Worm (Caenorhabditis elegans): ENCODE data around the gene F53H4.4.

The F53H4.4 gene

DNA sequence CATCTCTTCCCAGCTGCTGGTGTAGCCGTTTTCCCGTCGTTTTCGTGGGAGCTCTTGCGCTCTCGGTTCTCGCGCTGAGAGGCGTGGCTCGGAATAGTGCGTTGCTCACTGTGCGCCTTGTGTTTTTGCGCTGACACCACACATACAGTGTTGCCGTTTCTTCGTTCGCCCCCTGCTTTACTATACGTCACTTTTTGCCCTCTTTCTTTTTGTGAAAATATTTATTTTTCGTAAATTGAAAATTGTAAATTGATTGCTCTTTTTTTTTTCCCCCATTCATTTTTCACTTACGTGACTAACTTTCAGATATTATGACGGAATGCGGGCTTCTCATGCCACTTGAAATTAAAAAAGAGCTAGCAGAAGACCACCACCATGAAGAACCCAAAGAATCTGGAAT lies 12.6 kb downstream of the F53H4.4 start, which contains the start of gene gmeb-2:
Gene gmeb-2 (plus strand): TSS at position 301 of the 400 bp plus-strand sequence.
- TF ChIP-seq duxl-1 (tag; optimal IDR thresholded peaks at IDR 0.05; ENCODE audit: poor library complexity) (no peak), set-16 (GFP tag; IDR thresholded peaks at IDR 0.05) (peak; percentile 44; the same call in 1 of the 2 replicates)

DNA sequence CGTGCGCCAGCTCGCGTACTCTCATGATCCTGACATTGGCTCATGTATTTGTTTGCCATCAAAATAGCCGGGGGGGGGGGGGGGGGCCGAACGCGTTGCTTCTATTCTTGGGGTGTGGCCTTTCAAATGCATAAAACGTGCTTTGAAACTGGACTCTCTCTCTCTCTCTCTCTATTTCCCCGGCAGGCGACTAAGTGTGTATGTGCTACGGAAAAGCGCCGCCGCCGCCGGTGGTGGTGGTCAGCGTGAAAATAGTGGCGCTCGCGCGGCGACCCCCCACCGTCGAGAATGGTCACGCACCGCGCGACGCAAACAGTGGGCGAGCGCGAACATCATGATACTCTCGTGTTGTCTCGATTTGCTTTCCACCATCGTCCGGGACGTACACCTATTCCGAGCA lies 14.8 kb downstream of the F53H4.4 start:
- TF ChIP-seq pha-4 (GFP tag; IDR thresholded peaks at IDR 0.05) (peak; percentile 56; the same call in 1 of the 2 replicates), pha-4 (tag; optimal IDR thresholded peaks at IDR 0.05) (no peak), egl-27 (tag; optimal IDR thresholded peaks at IDR 0.05) (no peak), aly-2 (tag; optimal IDR thresholded peaks at IDR 0.05) (no peak), arid-1 (GFP tag; conservative IDR thresholded peaks at IDR 0.05) (no peak), hlh-30 (tag; optimal IDR thresholded peaks at IDR 0.05; ENCODE audit: insufficient read depth) (peak; percentile 14), hlh-11 (tag; optimal IDR thresholded peaks at IDR 0.05) (peak; percentile 21), unc-62 (GFP tag; optimal IDR thresholded peaks at IDR 0.05 in 1 of 2) (no peak), unc-62 (tag; optimal IDR thresholded peaks at IDR 0.05) (no peak), set-16 (GFP tag; IDR thresholded peaks at IDR 0.05) (peak; percentile 89), aha-1 (tag) (peak; percentile 81), ztf-11 (tag; optimal IDR thresholded peaks at IDR 0.05) (no peak)

DNA sequence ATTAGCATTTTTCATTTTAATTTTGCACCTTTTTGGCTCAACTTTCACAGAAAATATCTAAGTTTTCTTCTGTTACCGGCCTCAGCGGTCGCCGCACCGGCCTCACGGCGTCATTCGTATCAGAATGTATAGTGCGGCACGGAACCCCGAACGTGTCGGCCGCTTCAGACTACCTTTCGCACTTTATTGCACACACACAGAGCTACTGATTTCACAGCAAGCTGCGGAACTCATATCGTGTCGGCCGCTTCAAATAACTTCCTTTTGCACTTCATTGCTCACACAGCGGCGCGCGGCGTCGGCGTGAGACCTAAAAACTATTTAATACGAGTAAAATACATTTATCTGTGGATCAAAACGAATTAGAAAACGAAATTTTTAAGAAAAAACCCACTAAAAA lies 18.3 kb downstream of the F53H4.4 start:
- TF ChIP-seq lim-7 (GFP tag; IDR thresholded peaks at IDR 0.05) (no peak), mes-2 (tag; optimal IDR thresholded peaks at IDR 0.05; ENCODE audit: poor library complexity, severe bottlenecking) (no peak), ceh-82 (tag; optimal IDR thresholded peaks at IDR 0.05) (no peak), cey-2 (tag; optimal IDR thresholded peaks at IDR 0.05; ENCODE audit: borderline replicate concordance, insufficient read depth) (no peak), nhr-41 (GFP tag; IDR thresholded peaks at IDR 0.05) (no peak)

DNA sequence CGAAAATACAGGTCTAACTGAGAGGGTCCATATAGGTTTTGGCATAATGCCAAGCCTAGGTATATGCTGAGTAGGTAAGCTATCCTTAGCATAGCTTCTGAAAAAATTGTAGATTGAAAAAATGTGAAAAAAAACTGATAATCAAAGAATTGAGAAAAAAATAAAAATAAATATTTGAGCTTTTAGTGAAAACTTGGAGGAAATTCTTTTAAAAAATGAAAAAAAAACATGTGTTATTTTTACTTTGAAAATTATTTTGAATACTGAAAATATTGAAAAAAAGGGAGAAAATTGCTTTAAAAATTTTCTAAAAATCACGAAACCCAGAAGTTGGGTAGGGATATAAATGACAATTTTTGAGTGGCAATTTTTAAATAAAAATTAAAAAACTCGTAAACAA lies 21.3 kb downstream of the F53H4.4 start, which contains the start of gene F53H4.3:
Gene F53H4.3 (minus strand): TSS at position 101 of the 400 bp plus-strand sequence.
- TF ChIP-seq R02D3.7 (tag; optimal IDR thresholded peaks at IDR 0.05) (no peak), ceh-62 (tag; optimal IDR thresholded peaks at IDR 0.05) (no peak), duxl-1 (tag; optimal IDR thresholded peaks at IDR 0.05; ENCODE audit: poor library complexity) (no peak), ceh-44 (GFP tag; IDR thresholded peaks at IDR 0.05) (no peak), daf-16 (GFP tag; optimal IDR thresholded peaks at IDR 0.05) (no peak), daf-16 (tag; optimal IDR thresholded peaks at IDR 0.05) (no peak), ZK337.2 (GFP tag; IDR thresholded peaks at IDR 0.05) (no peak), hmg-1.1 (GFP tag; IDR thresholded peaks at IDR 0.05) (no peak), nhr-6 (tag; optimal IDR thresholded peaks at IDR 0.05) (no peak), pha-4 (GFP tag; IDR thresholded peaks at IDR 0.05) (no peak), pha-4 (tag; optimal IDR thresholded peaks at IDR 0.05) (no peak), T20F7.1 (GFP tag; optimal IDR thresholded peaks at IDR 0.05) (no peak), tra-1 (GFP tag; IDR thresholded peaks at IDR 0.05) (no peak), lin-39 (tag; optimal IDR thresholded peaks at IDR 0.05) (no peak), T26A8.4 (GFP tag; IDR thresholded peaks at IDR 0.05) (no peak)

DNA sequence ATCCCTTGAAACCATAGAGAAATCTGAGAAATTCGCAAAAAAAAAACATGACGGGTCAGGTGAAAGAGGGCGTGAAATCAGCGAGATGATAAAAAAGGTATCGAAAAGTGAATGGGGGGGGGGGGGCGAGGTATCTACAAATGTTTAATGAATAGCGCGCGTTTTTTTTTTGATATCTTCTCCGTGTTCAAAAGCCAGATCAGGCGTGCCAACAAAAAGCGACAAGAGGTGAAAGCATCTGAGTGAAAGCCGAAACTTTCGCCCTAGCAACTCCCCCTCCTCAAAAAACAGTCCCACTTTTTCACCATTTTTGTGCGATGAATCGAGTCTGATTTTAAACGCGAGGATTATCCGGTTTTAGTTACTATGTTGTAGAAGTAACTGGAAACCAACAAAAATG lies 21.8 kb downstream of the F53H4.4 start:
- TF ChIP-seq daf-12 (tag; optimal IDR thresholded peaks at IDR 0.05) (no peak), aha-1 (tag) (no peak), aly-2 (tag; optimal IDR thresholded peaks at IDR 0.05) (no peak), ceh-62 (tag; optimal IDR thresholded peaks at IDR 0.05) (no peak), mep-1 (tag; optimal IDR thresholded peaks at IDR 0.05) (no peak), mdt-29 (GFP tag; IDR thresholded peaks at IDR 0.05) (no peak), ama-1 (optimal IDR thresholded peaks at IDR 0.05) (no peak), arid-1 (GFP tag; conservative IDR thresholded peaks at IDR 0.05) (no peak)
